Fruit fly (Drosophila melanogaster) whole organism, pupa: ENCODE measurements around the gene CG2200.

ENCODE experiments used
- CG10348 ChIP-seq: fragments of 200-800 bp; sonication (Bioruptor generic); IDR thresholded peaks from 2 replicates; pipeline ENCODE4 v1.3.6; 2022; ENCODE audit warnings: missing biosample characterization, missing genetic modification characterization
- CG12605 ChIP-seq: fragments of 200-800 bp; sonication (Bioruptor generic); IDR thresholded peaks from 2 replicates; pipeline ENCODE4 v1.3.6; 2022; ENCODE audit warnings: missing biosample characterization, missing genetic modification characterization
- CG13204 ChIP-seq: fragments of 200-800 bp; sonication (Bioruptor generic); optimal IDR thresholded peaks from 2 replicates; lab custom pipeline; 2018; ENCODE audit warnings: missing biosample characterization, mild to moderate bottlenecking, missing genetic modification characterization, moderate library complexity
- CG14655 ChIP-seq: fragments of 200-800 bp; sonication (Bioruptor generic); optimal IDR thresholded peaks from 3 replicates; lab custom pipeline; 2017; ENCODE audit warnings: mild to moderate bottlenecking, missing biosample characterization, missing genetic modification reagents, missing genetic modification characterization
- CG15710 ChIP-seq: fragments of 200-800 bp; sonication (Bioruptor generic); optimal IDR thresholded peaks from 2 replicates; lab custom pipeline; 2018; ENCODE audit warnings: missing biosample characterization, mild to moderate bottlenecking, missing genetic modification characterization, moderate library complexity
- CG17806 ChIP-seq: fragments of 200-800 bp; sonication (Bioruptor generic); optimal IDR thresholded peaks from 2 replicates; lab custom pipeline; 2018; ENCODE audit warnings: missing biosample characterization, mild to moderate bottlenecking, missing genetic modification characterization, moderate library complexity
- CG32121 ChIP-seq: fragments of 200-800 bp; sonication (Bioruptor generic); IDR thresholded peaks from 2 replicates; pipeline ENCODE4 v1.3.6; 2022; ENCODE audit warnings: missing biosample characterization, missing genetic modification characterization
- CG34367 ChIP-seq: fragments of 200-800 bp; sonication (Bioruptor generic); optimal IDR thresholded peaks from 2 replicates; lab custom pipeline; 2018; ENCODE audit warnings: missing biosample characterization, mild to moderate bottlenecking, missing genetic modification characterization
- CG4496 ChIP-seq: fragments of 200-800 bp; sonication (Bioruptor generic); IDR thresholded peaks from 3 replicates; pipeline ENCODE4 v1.3.6; 2022; ENCODE audit warnings: missing biosample characterization, missing genetic modification characterization
- CG8159 ChIP-seq: fragments of 200-800 bp; sonication (Bioruptor generic); optimal IDR thresholded peaks from 3 replicates; lab custom pipeline; 2018; ENCODE audit warnings: missing biosample characterization, mild to moderate bottlenecking, missing genetic modification characterization, moderate library complexity
- CG8301 ChIP-seq: fragments of 200-800 bp; sonication (Bioruptor generic); optimal IDR thresholded peaks from 2 replicates; lab custom pipeline; 2018; ENCODE audit warnings: missing biosample characterization, mild to moderate bottlenecking, missing genetic modification characterization
- CG9948 ChIP-seq: fragments of 200-800 bp; sonication (Bioruptor generic); optimal IDR thresholded peaks from 2 replicates; lab custom pipeline; 2018; ENCODE audit warnings: missing biosample characterization, mild to moderate bottlenecking, missing genetic modification characterization, moderate library complexity
- D1 ChIP-seq: fragments of 200-800 bp; sonication (Bioruptor generic); optimal IDR thresholded peaks from 2 replicates; lab custom pipeline; 2018; ENCODE audit warnings: missing biosample characterization, mild to moderate bottlenecking, missing genetic modification characterization, moderate library complexity
- EcR ChIP-seq: fragments of 200-800 bp; sonication (Bioruptor generic); optimal IDR thresholded peaks from 3 replicates; lab custom pipeline; 2019; ENCODE audit warnings: missing biosample characterization, missing genetic modification characterization, mild to moderate bottlenecking, moderate library complexity, missing genetic modification reagents
- Ets98B ChIP-seq: fragments of 200-800 bp; sonication (Bioruptor generic); IDR thresholded peaks from 2 replicates; pipeline ENCODE4 v1.3.6; 2022; ENCODE audit warnings: missing biosample characterization, missing genetic modification characterization
- Pif1A ChIP-seq: fragments of 200-800 bp; sonication (Bioruptor generic); optimal IDR thresholded peaks from 3 replicates; lab custom pipeline; 2016; ENCODE audit warnings: missing biosample characterization, missing genetic modification characterization
- Pif1B ChIP-seq: fragments of 200-800 bp; sonication (Bioruptor generic); optimal IDR thresholded peaks from 3 replicates; lab custom pipeline; 2016; ENCODE audit warnings: missing biosample characterization, missing genetic modification characterization
- Snoo ChIP-seq: fragments of 200-800 bp; sonication (Bioruptor generic); optimal IDR thresholded peaks from 3 replicates; lab custom pipeline; 2017; ENCODE audit warnings: missing biosample characterization, mild to moderate bottlenecking, missing genetic modification characterization, inconsistent platforms
- fd96Ca ChIP-seq: fragments of 200-800 bp; sonication (Bioruptor generic); IDR thresholded peaks from 3 replicates; pipeline ENCODE4 v1.3.6; 2022; ENCODE audit warnings: missing biosample characterization, missing genetic modification characterization
- gl ChIP-seq: fragments of 200-800 bp; sonication (Bioruptor generic); optimal IDR thresholded peaks from 2 replicates; lab custom pipeline; 2018; ENCODE audit warnings: missing biosample characterization, mild to moderate bottlenecking, missing genetic modification characterization
- rn ChIP-seq: fragments of 200-800 bp; sonication (Bioruptor generic); IDR thresholded peaks from 2 replicates; pipeline ENCODE4 v1.3.6; 2022; ENCODE audit warnings: missing biosample characterization, missing genetic modification characterization

CG2200 gene

dm6 chrX:13136939-13137697, 43.0 kb downstream of the CG2200 start:
- no peak for TF ChIP-seq CG12605 (GFP tag; lab: Robert Waterston, UW)
- peak; percentile 25; the same call in 1 of the 2 replicates for TF ChIP-seq Ets98B
- TF ChIP-seq CG10348 (GFP tag; lab: Robert Waterston, UW) = no peak
- TF ChIP-seq CG14655 (GFP tag; lab: Kevin White, UChicago) = peak; percentile 44
- peak; percentile 49 for TF ChIP-seq CG13204 (GFP tag; lab: Kevin White, UChicago)
- peak; percentile 48 for TF ChIP-seq CG15710 (tag; lab: Kevin White, UChicago)
- no peak for TF ChIP-seq CG34367 (tag; lab: Kevin White, UChicago)
- peak; percentile 83 for TF ChIP-seq Pif1B (GFP tag; lab: Kevin White, UChicago)
- TF ChIP-seq rn (GFP tag; lab: Robert Waterston, UW) = 0 out of 2 replicates have a peak, but pooled peaks have one; percentile 28
- peak; percentile 31; the same call in 1 of the 3 replicates for TF ChIP-seq fd96Ca (GFP tag; lab: Robert Waterston, UW)
- TF ChIP-seq CG4496 = peak; percentile 68
- no peak for TF ChIP-seq CG8301 (tag; lab: Kevin White, UChicago)
- TF ChIP-seq CG8159 (tag; lab: Kevin White, UChicago) = peak; percentile 55
- peak; percentile 26 for TF ChIP-seq EcR (GFP tag; lab: Kevin White, UChicago)
- TF ChIP-seq gl (tag; lab: Kevin White, UChicago) = peak; percentile 45
- no peak for TF ChIP-seq CG32121 (GFP tag; lab: Robert Waterston, UW)
- TF ChIP-seq D1 (tag; lab: Kevin White, UChicago) = no peak
- TF ChIP-seq CG17806 (tag; lab: Kevin White, UChicago) = peak; percentile 15
- peak; percentile 18 for TF ChIP-seq CG9948
- TF ChIP-seq Snoo = peak; percentile 69
- peak; percentile 80 for TF ChIP-seq Pif1A (GFP tag; lab: Kevin White, UChicago)

dm6 chrX:13138887-13139286, 44.8 kb downstream of the CG2200 start, which contains the start of gene CG32645:
CG32645 (plus strand) TSS chrX:13139199.
- no peak for TF ChIP-seq Snoo
- no peak for TF ChIP-seq CG17806 (tag; lab: Kevin White, UChicago)
- TF ChIP-seq EcR (GFP tag; lab: Kevin White, UChicago) = no peak
- no peak for TF ChIP-seq CG32121 (GFP tag; lab: Robert Waterston, UW)
- TF ChIP-seq CG9948 = no peak
- no peak for TF ChIP-seq fd96Ca (GFP tag; lab: Robert Waterston, UW)
- TF ChIP-seq CG4496 = peak; percentile 45; the same call in 1 of the 3 replicates
- TF ChIP-seq CG15710 (tag; lab: Kevin White, UChicago) = no peak
- peak; percentile 47 for TF ChIP-seq CG8301 (tag; lab: Kevin White, UChicago)
- TF ChIP-seq rn (GFP tag; lab: Robert Waterston, UW) = no peak
- TF ChIP-seq Pif1A (GFP tag; lab: Kevin White, UChicago) = no peak
- peak; percentile 52 for TF ChIP-seq CG14655 (GFP tag; lab: Kevin White, UChicago)
- TF ChIP-seq gl (tag; lab: Kevin White, UChicago) = no peak
- no peak for TF ChIP-seq CG8159 (tag; lab: Kevin White, UChicago)
- TF ChIP-seq CG10348 (GFP tag; lab: Robert Waterston, UW) = no peak
- no peak for TF ChIP-seq CG12605 (GFP tag; lab: Robert Waterston, UW)
- no peak for TF ChIP-seq Pif1B (GFP tag; lab: Kevin White, UChicago)
- no peak for TF ChIP-seq CG13204 (GFP tag; lab: Kevin White, UChicago)
- TF ChIP-seq CG34367 (tag; lab: Kevin White, UChicago) = no peak
- peak; percentile 39; the same call in 1 of the 2 replicates for TF ChIP-seq Ets98B
- no peak for TF ChIP-seq D1 (tag; lab: Kevin White, UChicago)

- TF ChIP-seq D1 (tag; lab: Kevin White, UChicago) (peak; percentile 62), CG15710 (tag; lab: Kevin White, UChicago) (peak; percentile 74), Ets98B (peak; percentile 85), CG8301 (tag; lab: Kevin White, UChicago) (peak; percentile 78), CG17806 (tag; lab: Kevin White, UChicago) (peak; percentile 80), CG10348 (GFP tag; lab: Robert Waterston, UW) (peak; percentile 36; the same call in 1 of the 2 replicates), rn (GFP tag; lab: Robert Waterston, UW) (0 out of 2 replicates have a peak, but pooled peaks have one; percentile 30), CG4496 (peak; percentile 90), Pif1A (GFP tag; lab: Kevin White, UChicago) (peak; percentile 79), gl (tag; lab: Kevin White, UChicago) (peak; percentile 8), CG34367 (tag; lab: Kevin White, UChicago) (peak; percentile 68), CG8159 (tag; lab: Kevin White, UChicago) (peak; percentile 76), CG32121 (GFP tag; lab: Robert Waterston, UW) (peak; percentile 88), Snoo (peak; percentile 66), CG14655 (GFP tag; lab: Kevin White, UChicago) (peak; percentile 80), EcR (GFP tag; lab: Kevin White, UChicago) (no peak), fd96Ca (GFP tag; lab: Robert Waterston, UW) (peak; percentile 79), Pif1B (GFP tag; lab: Kevin White, UChicago) (peak; percentile 79), CG13204 (GFP tag; lab: Kevin White, UChicago) (peak; percentile 21), CG9948 (peak; percentile 78), CG12605 (GFP tag; lab: Robert Waterston, UW) (peak; percentile 85)
Observed at dm6 chrX:13143100-13143499, 49.0 kb downstream of the CG2200 start.
